Fruit fly (Drosophila melanogaster) whole organism, wandering third instar larva: Measurements from ENCODE around the gene CG13113.

Experiments used
- CrebA ChIP-seq: fragments of 200-800 bp; sonication (Bioruptor generic); optimal IDR thresholded peaks from 2 replicates; lab custom pipeline; 2016; ENCODE audit warnings: missing biosample characterization, mild to moderate bottlenecking, missing genetic modification characterization, borderline replicate concordance
- Dfd ChIP-seq: fragments of >200 bp; optimal IDR thresholded peaks from 2 replicates; lab custom pipeline; 2017; ENCODE audit warnings: missing biosample characterization, missing genetic modification characterization
- GATAd ChIP-seq: sonication (Bioruptor generic); optimal IDR thresholded peaks from 2 replicates; lab custom pipeline; 2016; ENCODE audit warnings: missing biosample characterization, missing genetic modification characterization
- Hr78 ChIP-seq: fragments of >200 bp; optimal IDR thresholded peaks from 2 replicates; lab custom pipeline; 2017; ENCODE audit warnings: missing biosample characterization, missing genetic modification characterization
- N ChIP-seq: fragments of >200 bp; optimal IDR thresholded peaks from 2 replicates; lab custom pipeline; 2018; ENCODE audit warnings: missing biosample characterization, missing external identifiers, missing genetic modification characterization
- Sp1 ChIP-seq: fragments of 200-800 bp; sonication (Bioruptor generic); optimal IDR thresholded peaks from 3 replicates; lab custom pipeline; 2019; ENCODE audit warnings: missing biosample characterization, mild to moderate bottlenecking, missing genetic modification characterization, moderate library complexity
- dsf ChIP-seq: sonication (Bioruptor generic); optimal IDR thresholded peaks from 2 replicates; lab custom pipeline; 2016; ENCODE audit warnings: missing biosample characterization, missing genetic modification characterization, borderline replicate concordance
- fru ChIP-seq: fragments of 200-800 bp; sonication (Bioruptor generic); optimal IDR thresholded peaks from 3 replicates; lab custom pipeline; 2016; ENCODE audit warnings: missing biosample characterization, mild to moderate bottlenecking, missing genetic modification characterization
- lola ChIP-seq: fragments of >200 bp; optimal IDR thresholded peaks from 2 replicates; lab custom pipeline; 2017; ENCODE audit warnings: missing biosample characterization, missing genetic modification characterization
- sv ChIP-seq: fragments of 200-800 bp; sonication (Bioruptor generic); optimal IDR thresholded peaks from 3 replicates; lab custom pipeline; 2016; ENCODE audit warnings: missing biosample characterization, missing genetic modification characterization
- usp ChIP-seq: fragments of >200 bp; optimal IDR thresholded peaks from 2 replicates; lab custom pipeline; 2017; ENCODE audit warnings: missing biosample characterization, missing genetic modification characterization
- woc ChIP-seq: sonication (Bioruptor generic); optimal IDR thresholded peaks from 2 replicates; lab custom pipeline; 2016; ENCODE audit warnings: missing biosample characterization, mild to moderate bottlenecking, missing genetic modification characterization

dm6 chr2L:9557858-9558257 is 13.9 kb downstream of the CG13113 start:
- no peak for TF ChIP-seq N (GFP tag; lab: Kevin White, UChicago)
- no peak for TF ChIP-seq sv (GFP tag; lab: Kevin White, UChicago)
- no peak for TF ChIP-seq woc (GFP tag; lab: Kevin White, UChicago)
- TF ChIP-seq lola (GFP tag; lab: Kevin White, UChicago), result no peak
- TF ChIP-seq Dfd, result no peak
- no peak for TF ChIP-seq dsf (GFP tag; lab: Kevin White, UChicago)
- TF ChIP-seq Hr78 (GFP tag; lab: Kevin White, UChicago), result no peak
- no peak for TF ChIP-seq fru
- TF ChIP-seq CrebA (GFP tag; lab: Kevin White, UChicago), result no peak
- no peak for TF ChIP-seq GATAd (GFP tag; lab: Kevin White, UChicago)
- no peak for TF ChIP-seq Sp1 (GFP tag; lab: Kevin White, UChicago)
- no peak for TF ChIP-seq usp
